Fruit fly (Drosophila melanogaster) whole organism, embryonic: ENCODE data around the gene CG17028.
A peak's percentile ranks its signal among the peaks of the same experiment; 100 is the strongest.

ENCODE experiments used
- ATbp ChIP-seq: fragments of 200-800 bp; sonication (Bioruptor generic); optimal IDR thresholded peaks from 2 replicates; lab custom pipeline; 2017; ENCODE audit warnings: missing biosample characterization, mild to moderate bottlenecking, missing genetic modification characterization, missing genetic modification reagents
- Abd-B ChIP-seq: fragments of 200-800 bp; sonication (Bioruptor generic); optimal IDR thresholded peaks from 2 replicates; lab custom pipeline; 2018; ENCODE audit warnings: missing biosample characterization, mild to moderate bottlenecking, missing genetic modification characterization, moderate library complexity
- Ada2b ChIP-seq: fragments of 200-800 bp; sonication (Bioruptor generic); IDR thresholded peaks from 2 replicates; pipeline ENCODE4 v1.3.6; 2022; ENCODE audit warnings: missing biosample characterization, missing genetic modification characterization
- Antp ChIP-seq: fragments of 200-800 bp; sonication (Bioruptor generic); optimal IDR thresholded peaks from 3 replicates; lab custom pipeline; 2016; ENCODE audit warnings: missing biosample characterization, missing genetic modification characterization
- Bteb2 ChIP-seq: fragments of 200-800 bp; sonication (Bioruptor generic); optimal IDR thresholded peaks from 2 replicates; lab custom pipeline; 2016; ENCODE audit warnings: missing biosample characterization, missing genetic modification characterization
- CG10654 ChIP-seq: fragments of 200-800 bp; sonication (Bioruptor generic); optimal IDR thresholded peaks from 2 replicates; lab custom pipeline; 2016; ENCODE audit warnings: missing biosample characterization, missing genetic modification characterization
- CG11456 ChIP-seq: fragments of 200-800 bp; sonication (Bioruptor generic); IDR thresholded peaks from 3 replicates; pipeline ENCODE4 v1.3.6; 2022; ENCODE audit warnings: missing biosample characterization, missing genetic modification characterization
- CG12104 ChIP-seq: fragments of 200-800 bp; sonication (Bioruptor generic); optimal IDR thresholded peaks from 3 replicates; lab custom pipeline; 2016; ENCODE audit warnings: missing biosample characterization, missing genetic modification characterization
- CG14667 ChIP-seq: fragments of 200-800 bp; sonication (Bioruptor generic); IDR thresholded peaks from 2 replicates; pipeline ENCODE4 v1.3.6; 2022; ENCODE audit warnings: missing biosample characterization, missing genetic modification characterization
- CG15073 ChIP-seq: fragments of 200-800 bp; sonication (Bioruptor generic); optimal IDR thresholded peaks from 2 replicates; lab custom pipeline; 2016; ENCODE audit warnings: missing biosample characterization, missing genetic modification characterization
- CG17186 ChIP-seq: fragments of 200-800 bp; sonication (Bioruptor generic); optimal IDR thresholded peaks from 3 replicates; lab custom pipeline; 2017; ENCODE audit warnings: missing biosample characterization, missing genetic modification reagents, missing genetic modification characterization
- CG17359 ChIP-seq: fragments of 200-800 bp; sonication (Bioruptor generic); optimal IDR thresholded peaks from 3 replicates; lab custom pipeline; 2018; ENCODE audit warnings: missing biosample characterization, mild to moderate bottlenecking, missing genetic modification characterization, moderate library complexity
- CG18599 ChIP-seq: fragments of 200-800 bp; sonication (Bioruptor generic); optimal IDR thresholded peaks from 3 replicates; lab custom pipeline; 2017; ENCODE audit warnings: missing biosample characterization, missing genetic modification characterization, mild to moderate bottlenecking, moderate library complexity, missing genetic modification reagents
- CG18764 ChIP-seq: fragments of 200-800 bp; sonication (Bioruptor generic); optimal IDR thresholded peaks from 3 replicates; lab custom pipeline; 2016; ENCODE audit warnings: missing biosample characterization, missing genetic modification characterization
- CG2678 ChIP-seq: fragments of 200-800 bp; sonication (Bioruptor generic); optimal IDR thresholded peaks from 3 replicates; lab custom pipeline; 2019; ENCODE audit warnings: missing biosample characterization, mild to moderate bottlenecking, missing genetic modification characterization, moderate library complexity
- CG31224 ChIP-seq: fragments of 200-800 bp; sonication (Bioruptor generic); IDR thresholded peaks from 2 replicates; pipeline ENCODE4 v1.3.6; 2022; ENCODE audit warnings: missing biosample characterization, missing genetic modification characterization
- CG34224 ChIP-seq: fragments of 200-800 bp; sonication (Bioruptor generic); IDR thresholded peaks from 3 replicates; pipeline ENCODE4 v1.3.6; 2022; ENCODE audit warnings: missing biosample characterization, missing genetic modification characterization; ENCODE audit not compliant: partially characterized antibody
- CG4617 ChIP-seq: fragments of 200-800 bp; sonication (Bioruptor generic); optimal IDR thresholded peaks from 3 replicates; lab custom pipeline; 2016; ENCODE audit warnings: missing biosample characterization, missing genetic modification characterization, borderline replicate concordance
- CG7372 ChIP-seq: fragments of 200-800 bp; sonication (Bioruptor generic); IDR thresholded peaks from 2 replicates; pipeline ENCODE4 v1.3.6; 2022; ENCODE audit warnings: missing biosample characterization, missing genetic modification characterization
- CG8359 ChIP-seq: fragments of 200-800 bp; sonication (Bioruptor generic); optimal IDR thresholded peaks from 2 replicates; lab custom pipeline; 2017; ENCODE audit warnings: missing biosample characterization, mild to moderate bottlenecking, missing genetic modification characterization, borderline replicate concordance
- Dek ChIP-seq: fragments of 200-800 bp; sonication (Bioruptor generic); optimal IDR thresholded peaks from 3 replicates; lab custom pipeline; 2019; ENCODE audit warnings: missing biosample characterization, mild to moderate bottlenecking, missing genetic modification characterization, moderate library complexity
- Hr3 ChIP-seq: fragments of 200-800 bp; sonication (Bioruptor generic); optimal IDR thresholded peaks from 3 replicates; lab custom pipeline; 2016; ENCODE audit warnings: missing biosample characterization, missing genetic modification characterization
- MTF-1 ChIP-seq: fragments of 200-800 bp; sonication (Bioruptor generic); optimal IDR thresholded peaks from 2 replicates; lab custom pipeline; 2018; ENCODE audit warnings: missing biosample characterization, mild to moderate bottlenecking, missing genetic modification characterization, borderline replicate concordance
- Med ChIP-seq: fragments of 200-800 bp; sonication (Bioruptor generic); peaks from one replicate; lab custom pipeline; 2016; ENCODE audit warnings: missing biosample characterization, missing genetic modification characterization, mild to moderate bottlenecking, inconsistent platforms, moderate library complexity
- Mes4 ChIP-seq: fragments of 200-800 bp; sonication (Bioruptor generic); optimal IDR thresholded peaks from 2 replicates; lab custom pipeline; 2016; ENCODE audit warnings: missing biosample characterization, missing genetic modification characterization
- Rx ChIP-seq: fragments of 200-800 bp; sonication (Bioruptor generic); IDR thresholded peaks from 2 replicates; pipeline ENCODE4 v1.3.6; 2022; ENCODE audit warnings: missing biosample characterization, missing genetic modification characterization
- Sin3A ChIP-seq: fragments of >200 bp; optimal IDR thresholded peaks from 2 replicates; lab custom pipeline; 2018
- Six4 ChIP-seq: fragments of 200-800 bp; sonication (Bioruptor generic); optimal IDR thresholded peaks from 2 replicates; lab custom pipeline; 2016; ENCODE audit warnings: missing biosample characterization, missing genetic modification characterization
- Usf ChIP-seq: fragments of 200-800 bp; sonication (Bioruptor generic); optimal IDR thresholded peaks from 2 replicates; lab custom pipeline; 2017; ENCODE audit warnings: missing genotype, missing biosample characterization, missing genetic modification characterization
- ara ChIP-seq: fragments of 200-800 bp; sonication (Bioruptor generic); IDR thresholded peaks from 2 replicates; pipeline ENCODE4 v1.3.6; 2022; ENCODE audit warnings: missing biosample characterization, missing genetic modification characterization
- ase ChIP-seq: fragments of 200-800 bp; sonication (Bioruptor generic); IDR thresholded peaks from 3 replicates; pipeline ENCODE4 v1.3.6; 2022; ENCODE audit warnings: missing biosample characterization, missing genetic modification characterization
- caup ChIP-seq: fragments of 200-800 bp; sonication (Bioruptor generic); optimal IDR thresholded peaks from 3 replicates; lab custom pipeline; 2017; ENCODE audit warnings: missing biosample characterization, mild to moderate bottlenecking, missing genetic modification characterization, moderate library complexity; ENCODE audit not compliant: severe bottlenecking
- ci ChIP-seq: fragments of 200-800 bp; sonication (Bioruptor generic); IDR thresholded peaks from 3 replicates; pipeline ENCODE4 v1.3.6; 2022; ENCODE audit warnings: missing biosample characterization, missing genetic modification characterization
- croc ChIP-seq: fragments of 200-800 bp; sonication (Bioruptor generic); conservative IDR thresholded peaks from 3 replicates; pipeline ENCODE4 v1.3.6; 2022; ENCODE audit warnings: missing biosample characterization, missing genetic modification characterization
- dati ChIP-seq: fragments of 200-800 bp; sonication (Bioruptor generic); IDR thresholded peaks from 2 replicates; pipeline ENCODE4 v1.3.6; 2022; ENCODE audit warnings: missing biosample characterization, missing genetic modification characterization
- ftz-f1 ChIP-seq: fragments of 200-800 bp; sonication (Bioruptor generic); optimal IDR thresholded peaks from 2 replicates; lab custom pipeline; 2016; ENCODE audit warnings: missing biosample characterization, missing genetic modification characterization
- lab ChIP-seq: fragments of 200-800 bp; sonication (Bioruptor generic); optimal IDR thresholded peaks from 3 replicates; lab custom pipeline; 2017; ENCODE audit warnings: missing biosample characterization, missing genetic modification characterization, mild to moderate bottlenecking, moderate library complexity, missing genetic modification reagents
- lmd ChIP-seq: fragments of 200-800 bp; sonication (Bioruptor generic); IDR thresholded peaks from 2 replicates; pipeline ENCODE4 v1.3.6; 2022; ENCODE audit warnings: missing biosample characterization, missing genetic modification characterization
- nmo ChIP-seq: fragments of 200-800 bp; sonication (Bioruptor generic); optimal IDR thresholded peaks from 2 replicates; lab custom pipeline; 2018; ENCODE audit warnings: missing biosample characterization, mild to moderate bottlenecking, missing genetic modification characterization, moderate library complexity
- nom ChIP-seq: fragments of 200-800 bp; sonication (Bioruptor generic); optimal IDR thresholded peaks from 2 replicates; lab custom pipeline; 2017; ENCODE audit warnings: missing biosample characterization, missing genetic modification characterization, mild to moderate bottlenecking, moderate library complexity, missing genetic modification reagents
- ranshi ChIP-seq: fragments of 200-800 bp; sonication (Bioruptor generic); IDR thresholded peaks from 2 replicates; pipeline ENCODE4 v1.3.6; 2022; ENCODE audit warnings: missing biosample characterization, missing genetic modification characterization
- sc ChIP-seq, 3 experiments: fragments of >200 bp in 2 of 3; fragments of 200-800 bp in 1 of 3; sonication (Bioruptor generic) in 1 of 3; optimal IDR thresholded peaks; 2 replicates in 2 of 3; 3 replicates in 1 of 3; lab custom pipeline; 2017; ENCODE audit warnings: mild to moderate bottlenecking in 1 of 3, missing biosample characterization in 1 of 3, missing genetic modification characterization in 1 of 3, missing genetic modification reagents in 1 of 3
- slp2 ChIP-seq: fragments of 200-800 bp; sonication (Bioruptor generic); optimal IDR thresholded peaks from 2 replicates; lab custom pipeline; 2016; ENCODE audit warnings: missing biosample characterization, missing genetic modification characterization
- sqz ChIP-seq: fragments of 200-800 bp; sonication (Bioruptor generic); optimal IDR thresholded peaks from 3 replicates; lab custom pipeline; 2018; ENCODE audit warnings: missing biosample characterization, mild to moderate bottlenecking, missing genetic modification characterization
- stwl ChIP-seq: fragments of 200-800 bp; sonication (Bioruptor generic); optimal IDR thresholded peaks from 3 replicates; lab custom pipeline; 2018; ENCODE audit warnings: missing biosample characterization, mild to moderate bottlenecking, missing genetic modification characterization, moderate library complexity
- trh ChIP-seq: fragments of 200-800 bp; sonication (Bioruptor generic); optimal IDR thresholded peaks from 2 replicates; lab custom pipeline; 2016; ENCODE audit warnings: missing biosample characterization, missing genetic modification characterization
- ttk ChIP-seq: fragments of 200-800 bp; sonication (Bioruptor generic); IDR thresholded peaks from 2 replicates; pipeline ENCODE4 v2.1.2; 2022; ENCODE audit warnings: missing biosample characterization, missing genetic modification characterization
- usp ChIP-seq: fragments of >200 bp; optimal IDR thresholded peaks from 2 replicates; lab custom pipeline; 2017; ENCODE audit warnings: missing biosample characterization, missing genetic modification characterization
- yki ChIP-seq: fragments of >200 bp; optimal IDR thresholded peaks from 3 replicates; lab custom pipeline; 2018
- z ChIP-seq: fragments of 200-800 bp; sonication (Bioruptor generic); IDR thresholded peaks from 3 replicates; pipeline ENCODE4 v1.3.6; 2022; ENCODE audit warnings: missing biosample characterization, missing genetic modification characterization
- zen ChIP-seq: fragments of 200-800 bp; sonication (Bioruptor generic); optimal IDR thresholded peaks from 3 replicates; lab custom pipeline; 2018; ENCODE audit warnings: missing biosample characterization, mild to moderate bottlenecking, missing genetic modification characterization, moderate library complexity

CG17028 gene

dm6 chr3L:15977565-15977964 is 759 bp upstream of the CG17028 start (continued):
- TF ChIP-seq CG15073 (GFP tag; lab: Kevin White, UChicago) = no peak
- no peak for TF ChIP-seq CG4617 (GFP tag; lab: Kevin White, UChicago)
- TF ChIP-seq Abd-B (GFP tag; lab: Kevin White, UChicago) = peak; percentile 51
- no peak for TF ChIP-seq ftz-f1 (GFP tag; lab: Kevin White, UChicago)
- TF ChIP-seq Usf (GFP tag; lab: Kevin White, UChicago) = no peak
- TF ChIP-seq yki (lab: Kevin White, UChicago) = no peak
- TF ChIP-seq CG2678 (tag; lab: Kevin White, UChicago) = peak; percentile 73
- TF ChIP-seq ranshi (GFP tag; lab: Robert Waterston, UW) = peak; percentile 45; the same call in 1 of the 2 replicates
- TF ChIP-seq CG34224 = no peak
- no peak for TF ChIP-seq dati (GFP tag; lab: Robert Waterston, UW)
- TF ChIP-seq CG8359 (GFP tag; lab: Kevin White, UChicago) = no peak
- TF ChIP-seq Mes4 (GFP tag; lab: Kevin White, UChicago) = no peak
- no peak for TF ChIP-seq Six4
- no peak for TF ChIP-seq zen (tag; lab: Kevin White, UChicago)
- TF ChIP-seq CG18599 (GFP tag; lab: Kevin White, UChicago) = peak; percentile 72
- TF ChIP-seq CG31224 (GFP tag; lab: Robert Waterston, UW) = peak; percentile 41; the same call in 1 of the 2 replicates
- no peak for TF ChIP-seq stwl (tag; lab: Kevin White, UChicago)
- no peak for TF ChIP-seq Dek (tag; lab: Kevin White, UChicago)
- no peak for TF ChIP-seq nom
- TF ChIP-seq slp2 (GFP tag; lab: Kevin White, UChicago) = no peak
- peak; percentile 53 for TF ChIP-seq nmo
- TF ChIP-seq Rx (GFP tag; lab: Robert Waterston, UW) = peak; percentile 27; the same call in 1 of the 2 replicates
- TF ChIP-seq CG18764 = peak; percentile 10
- TF ChIP-seq CG17186 (GFP tag; lab: Kevin White, UChicago) = no peak
- no peak for TF ChIP-seq sc (optimal IDR thresholded peaks at IDR 0.05; lab: Kevin White, UChicago)
- TF ChIP-seq sc (GFP tag; optimal IDR thresholded peaks at IDR 0.05; lab: Kevin White, UChicago) = no peak
- TF ChIP-seq Antp = no peak
- TF ChIP-seq trh = no peak
- TF ChIP-seq Bteb2 (GFP tag; lab: Kevin White, UChicago) = no peak
- peak; percentile 69 for TF ChIP-seq Med (GFP tag; lab: Kevin White, UChicago)
- peak; percentile 26 for TF ChIP-seq ATbp (GFP tag; lab: Kevin White, UChicago)
- TF ChIP-seq z = no peak
- TF ChIP-seq Sin3A (lab: Kevin White, UChicago) = no peak
- TF ChIP-seq CG17359 (tag; lab: Kevin White, UChicago) = peak; percentile 71
- TF ChIP-seq caup (GFP tag; lab: Kevin White, UChicago) = peak; percentile 55
- TF ChIP-seq lmd = peak; percentile 77
- peak; percentile 62 for TF ChIP-seq CG7372 (GFP tag; lab: Robert Waterston, UW)
- TF ChIP-seq ase (GFP tag; lab: Robert Waterston, UW) = peak; percentile 64; the same call in 2 of the 3 replicates
- peak; percentile 58 for TF ChIP-seq CG14667
- TF ChIP-seq ttk (GFP tag; lab: Robert Waterston, UW) = peak; percentile 59
- no peak for TF ChIP-seq MTF-1
- peak; percentile 66 for TF ChIP-seq Ada2b
- peak; percentile 18 for TF ChIP-seq CG10654
- TF ChIP-seq ara (GFP tag; lab: Robert Waterston, UW) = peak; percentile 60
- TF ChIP-seq sqz = no peak
- peak; percentile 31 for TF ChIP-seq Hr3
- peak; percentile 74 for TF ChIP-seq lab (GFP tag; lab: Kevin White, UChicago)
- peak; percentile 12 for TF ChIP-seq CG12104 (GFP tag; lab: Kevin White, UChicago)
- TF ChIP-seq CG11456 (GFP tag; lab: Robert Waterston, UW) = peak; percentile 69
- peak; percentile 53; the same call in 2 of the 3 replicates for TF ChIP-seq croc (GFP tag; lab: Robert Waterston, UW)
- TF ChIP-seq ci (GFP tag; lab: Robert Waterston, UW) = no peak
- TF ChIP-seq usp (GFP tag; lab: Kevin White, UChicago) = no peak
